Worm (Caenorhabditis elegans): Measurements from ENCODE around the gene nlp-11.

ce11 chrII:9658915-9659314 lies 32.8 kb downstream of the nlp-11 start, which contains the start of gene ZK1320.2:
- TF ChIP-seq him-1 (tag; optimal IDR thresholded peaks at IDR 0.05) (no peak), dao-5 (tag; optimal IDR thresholded peaks at IDR 0.05) (no peak), W03F9.2 (tag; optimal IDR thresholded peaks at IDR 0.05) (no peak)
